Worm (Caenorhabditis elegans): ENCODE measurements around the gene Y45G12B.2.

ce11 chrV:2740228-2740627, 45.7 kb downstream of the Y45G12B.2 start, which contains the start of gene srg-61:
- TF ChIP-seq ceh-45 (GFP tag; IDR thresholded peaks at IDR 0.05) (no peak), ama-1 (optimal IDR thresholded peaks at IDR 0.05) (no peak), unc-86 (tag; optimal IDR thresholded peaks at IDR 0.05) (no peak), pqm-1 (tag; optimal IDR thresholded peaks at IDR 0.05) (no peak), syd-9 (tag; optimal IDR thresholded peaks at IDR 0.05) (no peak), ets-4 (tag; optimal IDR thresholded peaks at IDR 0.05) (no peak), ceh-18 (tag; optimal IDR thresholded peaks at IDR 0.05) (no peak), nfya-1 (tag; optimal IDR thresholded peaks at IDR 0.05) (no peak), pha-4 (tag; optimal IDR thresholded peaks at IDR 0.05) (no peak), nhr-232 (tag; optimal IDR thresholded peaks at IDR 0.05) (no peak), C38D4.7 (GFP tag; optimal IDR thresholded peaks at IDR 0.05) (no peak), tbx-2 (tag; optimal IDR thresholded peaks at IDR 0.05) (no peak)
